Worm (Caenorhabditis elegans): ENCODE measurements around the gene srh-193.
A peak's percentile ranks its signal among the peaks of the same experiment; 100 is the strongest.

srh-193 gene

DNA sequence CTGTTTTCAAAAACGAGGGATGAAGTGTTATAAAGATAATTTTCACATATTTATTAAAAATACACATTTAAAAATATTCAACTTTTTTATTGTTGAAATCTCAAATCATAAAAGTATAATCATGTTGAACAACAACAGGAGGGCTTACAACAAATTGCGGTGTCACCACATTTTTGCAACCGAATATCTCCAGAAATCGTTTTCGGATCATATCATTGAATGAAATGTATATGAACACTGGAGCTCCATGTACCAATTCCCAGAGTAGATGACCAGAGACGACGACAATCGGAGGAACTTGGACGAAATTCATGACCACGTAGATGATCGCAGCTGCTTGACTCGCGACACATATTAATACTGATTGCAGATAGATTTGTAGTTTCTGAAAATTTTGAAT is 28.6 kb downstream of the srh-193 start:
- TF ChIP-seq nfya-1 (tag; optimal IDR thresholded peaks at IDR 0.05; ENCODE audit: borderline replicate concordance, insufficient read depth) (no peak), B0035.1 (tag; optimal IDR thresholded peaks at IDR 0.05) (no peak), snpc-3.4 (tag; optimal IDR thresholded peaks at IDR 0.05) (no peak), lin-35 (GFP tag; optimal IDR thresholded peaks at IDR 0.05) (no peak), Y53G8AR.9 (GFP tag; conservative IDR thresholded peaks at IDR 0.05) (no peak), ceh-40 (GFP tag; IDR thresholded peaks at IDR 0.05) (no peak), ekl-4 (GFP tag; IDR thresholded peaks at IDR 0.05) (no peak), let-526 (GFP tag; IDR thresholded peaks at IDR 0.05) (no peak), ztf-22 (GFP tag; optimal IDR thresholded peaks at IDR 0.05) (no peak), dpl-1 (GFP tag; optimal IDR thresholded peaks at IDR 0.05) (no peak), lir-1 (GFP tag; conservative IDR thresholded peaks at IDR 0.05) (no peak)

DNA sequence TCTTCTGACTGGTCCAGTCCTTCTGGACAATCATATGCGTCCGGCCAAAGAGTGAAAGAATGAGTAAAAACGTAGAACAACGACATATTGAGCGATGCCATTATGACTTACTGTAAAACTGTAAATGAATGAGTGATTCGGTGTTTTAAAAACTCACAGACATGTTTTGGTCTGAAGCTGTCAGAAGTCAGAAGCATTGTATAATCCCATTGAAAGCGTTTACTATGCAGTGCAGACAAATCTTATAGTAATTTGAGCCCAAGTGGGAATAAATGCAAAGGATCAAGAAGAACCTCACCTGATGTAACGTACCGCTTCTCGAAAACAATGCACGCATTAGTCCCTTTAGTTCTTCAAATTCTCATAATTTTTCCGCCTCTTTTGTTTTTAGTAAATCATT is 29.9 kb downstream of the srh-193 start, which contains the start of gene srt-3:
TSS of gene srt-3 (minus strand) at position 101 of the 400 bp plus-strand sequence.
- TF ChIP-seq hmg-1.2 (GFP tag; IDR thresholded peaks at IDR 0.05) (no peak), ccch-3 (GFP tag; optimal IDR thresholded peaks at IDR 0.05) (no peak), ceh-40 (GFP tag; IDR thresholded peaks at IDR 0.05) (no peak), D2030.7 (GFP tag; IDR thresholded peaks at IDR 0.05) (no peak), hsf-1 (GFP tag; IDR thresholded peaks at IDR 0.05) (no peak), dox-1 (GFP tag; IDR thresholded peaks at IDR 0.05) (no peak), F33H1.4 (GFP tag; IDR thresholded peaks at IDR 0.05) (no peak), snpc-1.3 (tag; optimal IDR thresholded peaks at IDR 0.05; ENCODE audit: insufficient read depth) (no peak), Y53F4B.3 (GFP tag; IDR thresholded peaks at IDR 0.05) (no peak), Y79H2A.3 (GFP tag; conservative IDR thresholded peaks at IDR 0.05) (no peak), F39B2.1 (GFP tag; IDR thresholded peaks at IDR 0.05) (no peak), fkh-3 (tag; optimal IDR thresholded peaks at IDR 0.05) (no peak)

DNA sequence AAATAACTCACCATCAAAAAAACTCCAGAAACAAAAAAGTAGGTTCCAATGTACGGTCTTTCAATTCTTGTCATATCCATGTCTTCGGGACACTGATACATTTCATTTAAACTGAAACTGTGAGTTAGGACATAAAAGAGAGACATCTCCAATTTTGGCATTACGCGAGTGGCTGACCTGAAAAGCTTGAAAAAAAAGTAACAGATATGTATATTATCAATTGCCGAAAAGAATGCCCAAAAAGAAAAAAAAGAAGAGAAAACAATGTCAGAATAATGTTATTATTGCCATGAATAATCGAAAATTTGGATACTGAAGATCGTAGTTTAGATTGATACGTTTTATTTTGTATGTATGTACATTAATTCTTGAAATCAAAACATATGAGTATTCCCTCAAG is 33.5 kb downstream of the srh-193 start, which contains the start of gene srt-14:
TSS of gene srt-14 (minus strand) at position 101 of the 400 bp plus-strand sequence.
- TF ChIP-seq chd-7 (tag; optimal IDR thresholded peaks at IDR 0.05) (no peak), Y67H2A.10 (GFP tag; conservative IDR thresholded peaks at IDR 0.05) (no peak), nhr-80 (tag; optimal IDR thresholded peaks at IDR 0.05) (no peak), madf-3 (GFP tag; IDR thresholded peaks at IDR 0.05) (no peak), zfh-2 (GFP tag; conservative IDR thresholded peaks at IDR 0.05) (no peak), ccch-3 (GFP tag; optimal IDR thresholded peaks at IDR 0.05) (no peak), die-1 (tag; optimal IDR thresholded peaks at IDR 0.05) (no peak), cebp-2 (GFP tag; IDR thresholded peaks at IDR 0.05) (no peak), Y53F4B.3 (GFP tag; IDR thresholded peaks at IDR 0.05) (no peak), let-526 (GFP tag; IDR thresholded peaks at IDR 0.05) (no peak), tbx-9 (tag; optimal IDR thresholded peaks at IDR 0.05; ENCODE audit: borderline replicate concordance) (no peak), mxl-1 (tag; optimal IDR thresholded peaks at IDR 0.05) (no peak), lir-1 (GFP tag; conservative IDR thresholded peaks at IDR 0.05) (no peak), ztf-22 (GFP tag; optimal IDR thresholded peaks at IDR 0.05) (no peak)

DNA sequence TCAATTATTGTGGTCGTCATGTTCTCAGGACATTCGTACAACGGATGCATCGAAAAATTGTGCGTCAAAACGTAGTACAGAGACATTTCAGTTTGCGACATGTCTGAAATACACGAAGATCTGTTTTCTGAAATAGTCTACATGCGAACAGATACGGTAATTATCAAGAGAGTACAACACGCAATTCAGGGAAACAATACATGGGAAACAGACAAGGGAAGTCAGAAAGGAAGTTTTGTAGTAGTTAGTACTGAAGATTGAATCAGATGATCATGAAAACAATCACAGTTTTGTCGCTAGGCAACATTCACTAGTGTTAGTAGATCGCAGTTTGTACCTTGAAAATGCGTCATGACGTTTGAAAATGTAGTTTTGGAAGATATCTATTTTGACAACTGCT is 39.9 kb downstream of the srh-193 start, which contains the start of gene srt-13:
TSS of gene srt-13 (minus strand) at position 101 of the 400 bp plus-strand sequence.
- TF ChIP-seq madf-3 (GFP tag; IDR thresholded peaks at IDR 0.05) (no peak), ceh-79 (tag; optimal IDR thresholded peaks at IDR 0.05) (no peak)

DNA sequence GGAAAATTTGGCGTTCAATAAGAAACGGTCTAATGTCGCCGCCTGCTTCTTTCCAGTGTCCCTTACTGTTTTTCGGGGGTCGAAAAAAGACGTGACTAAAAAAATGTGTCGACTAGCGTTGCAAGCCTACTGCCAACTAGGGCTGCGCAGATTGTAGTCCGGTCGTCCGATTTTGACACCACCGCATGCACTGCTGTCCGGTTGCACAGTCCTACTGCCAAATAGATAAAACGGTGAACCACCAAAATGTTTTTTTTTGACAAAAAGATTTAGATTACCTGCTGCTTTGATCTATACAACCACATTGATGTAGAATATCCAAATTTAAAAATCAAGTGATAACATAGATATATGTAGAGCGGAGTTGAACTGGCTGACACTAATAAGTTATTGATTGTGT is 41.6 kb downstream of the srh-193 start:
- no peak for TF ChIP-seq ztf-28 (GFP tag; IDR thresholded peaks at IDR 0.05)
- no peak for TF ChIP-seq hlh-26 (GFP tag; conservative IDR thresholded peaks at IDR 0.05)
- TF ChIP-seq bed-1 (GFP tag; IDR thresholded peaks at IDR 0.05), result no peak
- TF ChIP-seq chd-7 (tag; optimal IDR thresholded peaks at IDR 0.05), result no peak
- TF ChIP-seq lir-1 (GFP tag; conservative IDR thresholded peaks at IDR 0.05), result no peak
- no peak for TF ChIP-seq xnd-1 (tag; optimal IDR thresholded peaks at IDR 0.05)
- TF ChIP-seq snpc-1.1 (tag; optimal IDR thresholded peaks at IDR 0.05; ENCODE audit: insufficient read depth), result peak; percentile 37
- peak; percentile 46 for TF ChIP-seq snpc-4 (GFP tag; optimal IDR thresholded peaks at IDR 0.05)
- peak in 2 of 4 experiments; percentile 87 to 94 for TF ChIP-seq snpc-4 (tag; optimal IDR thresholded peaks at IDR 0.05)
